Fruit fly (Drosophila melanogaster) whole organism, embryonic: ENCODE results near the gene PolE2.

Experiments
- Aef1 ChIP-seq: fragments of 200-800 bp; sonication (Bioruptor generic); IDR thresholded peaks from 3 replicates; pipeline ENCODE4 v1.3.6; 2022; ENCODE audit warnings: missing biosample characterization, missing genetic modification characterization
- Antp ChIP-seq: fragments of 200-800 bp; sonication (Bioruptor generic); optimal IDR thresholded peaks from 3 replicates; lab custom pipeline; 2016; ENCODE audit warnings: missing biosample characterization, missing genetic modification characterization
- Asciz ChIP-seq: fragments of 200-800 bp; sonication (Bioruptor generic); optimal IDR thresholded peaks from 2 replicates; lab custom pipeline; 2017; ENCODE audit warnings: missing biosample characterization, mild to moderate bottlenecking, missing genetic modification characterization, missing genetic modification reagents
- BtbVII ChIP-seq: fragments of 200-800 bp; sonication (Bioruptor generic); optimal IDR thresholded peaks from 3 replicates; lab custom pipeline; 2017; ENCODE audit warnings: missing biosample characterization, mild to moderate bottlenecking, missing genetic modification characterization
- CG10462 ChIP-seq: fragments of 200-800 bp; sonication (Bioruptor generic); optimal IDR thresholded peaks from 2 replicates; lab custom pipeline; 2016; ENCODE audit warnings: missing biosample characterization, missing genetic modification characterization
- CG12744 ChIP-seq: fragments of 200-800 bp; sonication (Bioruptor generic); optimal IDR thresholded peaks from 2 replicates; lab custom pipeline; 2016; ENCODE audit warnings: missing biosample characterization, missing genetic modification characterization
- CG13296 ChIP-seq: fragments of 200-800 bp; sonication (Bioruptor generic); optimal IDR thresholded peaks from 3 replicates; lab custom pipeline; 2018; ENCODE audit warnings: missing biosample characterization, mild to moderate bottlenecking, missing genetic modification characterization
- CG14860 ChIP-seq: fragments of 200-800 bp; sonication (Bioruptor generic); IDR thresholded peaks from 3 replicates; pipeline ENCODE4 v1.3.6; 2022; ENCODE audit warnings: missing biosample characterization, missing genetic modification characterization; ENCODE audit not compliant: partially characterized antibody
- CG16779 ChIP-seq: fragments of 200-800 bp; sonication (Bioruptor generic); IDR thresholded peaks from 2 replicates; pipeline ENCODE4 v1.3.6; 2022; ENCODE audit warnings: missing biosample characterization, missing genetic modification characterization
- CG18262 ChIP-seq: fragments of 200-800 bp; optimal IDR thresholded peaks from 3 replicates; lab custom pipeline; 2019; ENCODE audit warnings: missing biosample characterization, mild to moderate bottlenecking, missing genetic modification characterization, moderate library complexity
- CG33213 ChIP-seq: fragments of 200-800 bp; sonication (Bioruptor generic); optimal IDR thresholded peaks from 3 replicates; lab custom pipeline; 2016; ENCODE audit warnings: missing biosample characterization, missing genetic modification characterization
- CG33557 ChIP-seq: fragments of 200-800 bp; sonication (Bioruptor generic); optimal IDR thresholded peaks from 2 replicates; lab custom pipeline; 2019; ENCODE audit warnings: missing biosample characterization, mild to moderate bottlenecking, missing genetic modification characterization, moderate library complexity
- CG42726 ChIP-seq: fragments of 200-800 bp; sonication (Bioruptor generic); IDR thresholded peaks from 2 replicates; pipeline ENCODE4 v1.3.6; 2022; ENCODE audit warnings: missing biosample characterization, missing genetic modification characterization; ENCODE audit not compliant: partially characterized antibody
- CG4282 ChIP-seq: fragments of 200-800 bp; sonication (Bioruptor generic); optimal IDR thresholded peaks from 2 replicates; lab custom pipeline; 2016; ENCODE audit warnings: missing biosample characterization, missing genetic modification characterization
- CG6689 ChIP-seq: fragments of 200-800 bp; sonication (Bioruptor generic); IDR thresholded peaks from 2 replicates; pipeline ENCODE4 v1.3.6; 2022; ENCODE audit warnings: missing biosample characterization, missing genetic modification characterization
- CG9609 ChIP-seq: fragments of 200-800 bp; sonication (Bioruptor generic); optimal IDR thresholded peaks from 3 replicates; lab custom pipeline; 2016; ENCODE audit warnings: missing biosample characterization, missing genetic modification characterization
- D19A ChIP-seq: fragments of 200-800 bp; optimal IDR thresholded peaks from 3 replicates; lab custom pipeline; 2019; ENCODE audit warnings: missing biosample characterization, mild to moderate bottlenecking, missing genetic modification characterization, moderate library complexity
- Dp ChIP-seq: fragments of 200-800 bp; sonication (Bioruptor generic); optimal IDR thresholded peaks from 2 replicates; lab custom pipeline; 2018; ENCODE audit warnings: missing biosample characterization, mild to moderate bottlenecking, missing genetic modification characterization, moderate library complexity
- Eip74EF ChIP-seq, 2 experiments: fragments of 200-800 bp in 1 of 2; fragments of >200 bp in 1 of 2; sonication (Bioruptor generic) in 1 of 2; optimal IDR thresholded peaks; 2 replicates each; lab custom pipeline; 2017 to 2019; ENCODE audit warnings: missing biosample characterization in 2 of 2, missing genetic modification characterization in 2 of 2, mild to moderate bottlenecking in 1 of 2, moderate library complexity in 1 of 2
- Fer3 ChIP-seq: fragments of 200-800 bp; sonication (Bioruptor generic); optimal IDR thresholded peaks from 2 replicates; lab custom pipeline; 2018; ENCODE audit warnings: missing biosample characterization, mild to moderate bottlenecking, missing genetic modification characterization, moderate library complexity
- GATAe ChIP-seq: fragments of 200-800 bp; sonication (Bioruptor generic); conservative IDR thresholded peaks from 2 replicates; pipeline ENCODE4 v1.3.6; 2022; ENCODE audit warnings: missing biosample characterization, missing genetic modification characterization
- HmgD ChIP-seq: fragments of 200-800 bp; sonication (Bioruptor generic); optimal IDR thresholded peaks from 3 replicates; lab custom pipeline; 2016; ENCODE audit warnings: missing biosample characterization, missing genetic modification characterization
- HmgZ ChIP-seq: fragments of 200-800 bp; sonication (Bioruptor generic); optimal IDR thresholded peaks from 2 replicates; lab custom pipeline; 2018; ENCODE audit warnings: missing biosample characterization, mild to moderate bottlenecking, missing genetic modification characterization
- NC2β ChIP-seq: fragments of 200-800 bp; sonication (Bioruptor generic); optimal IDR thresholded peaks from 2 replicates; lab custom pipeline; 2016; ENCODE audit warnings: missing biosample characterization, missing genetic modification characterization
- NFAT ChIP-seq: fragments of 200-800 bp; sonication (Bioruptor generic); IDR thresholded peaks from 2 replicates; pipeline ENCODE4 v1.3.6; 2022; ENCODE audit warnings: missing biosample characterization, missing genetic modification characterization
- Nf-YA ChIP-seq: fragments of 200-800 bp; sonication (Bioruptor generic); IDR thresholded peaks from 2 replicates; pipeline ENCODE4 v1.3.6; 2022; ENCODE audit warnings: missing biosample characterization, missing genetic modification characterization
- Opbp ChIP-seq: fragments of 200-800 bp; sonication (Bioruptor generic); IDR thresholded peaks from 3 replicates; pipeline ENCODE4 v1.3.6; 2022; ENCODE audit warnings: missing biosample characterization, missing genetic modification characterization; ENCODE audit not compliant: partially characterized antibody
- Poxn ChIP-seq: fragments of 200-800 bp; sonication (Bioruptor generic); IDR thresholded peaks from 2 replicates; pipeline ENCODE4 v1.3.6; 2022; ENCODE audit warnings: missing biosample characterization, missing genetic modification characterization
- Ravus ChIP-seq: fragments of 200-800 bp; sonication (Bioruptor generic); IDR thresholded peaks from 2 replicates; pipeline ENCODE4 v1.3.6; 2022; ENCODE audit warnings: missing biosample characterization, missing genetic modification characterization
- Sry-β ChIP-seq: fragments of 200-800 bp; sonication (Bioruptor generic); optimal IDR thresholded peaks from 2 replicates; lab custom pipeline; 2018; ENCODE audit warnings: missing biosample characterization, mild to moderate bottlenecking, missing genetic modification characterization, moderate library complexity
- Usf ChIP-seq: fragments of 200-800 bp; sonication (Bioruptor generic); optimal IDR thresholded peaks from 2 replicates; lab custom pipeline; 2017; ENCODE audit warnings: missing genotype, missing biosample characterization, missing genetic modification characterization
- aop ChIP-seq: fragments of 200-800 bp; sonication (Bioruptor generic); IDR thresholded peaks from 2 replicates; pipeline ENCODE4 v1.3.6; 2022; ENCODE audit warnings: missing biosample characterization, missing genetic modification characterization
- bowl ChIP-seq: fragments of 200-800 bp; sonication (Bioruptor generic); IDR thresholded peaks from 2 replicates; pipeline ENCODE4 v1.3.6; 2022; ENCODE audit warnings: missing biosample characterization, missing genetic modification characterization
- br ChIP-seq: fragments of >200 bp; optimal IDR thresholded peaks from 2 replicates; lab custom pipeline; 2017
- chn ChIP-seq: fragments of 200-800 bp; sonication (Bioruptor generic); optimal IDR thresholded peaks from 2 replicates; lab custom pipeline; 2016; ENCODE audit warnings: missing biosample characterization, missing genetic modification characterization
- corto ChIP-seq: fragments of 200-800 bp; sonication (Bioruptor generic); optimal IDR thresholded peaks from 2 replicates; lab custom pipeline; 2016; ENCODE audit warnings: missing biosample characterization, mild to moderate bottlenecking, missing genetic modification characterization, moderate library complexity
- crp ChIP-seq, 2 experiments: fragments of 200-800 bp; sonication (Bioruptor generic); optimal IDR thresholded peaks; 2 replicates in 1 of 2; 3 replicates in 1 of 2; lab custom pipeline; 2017; ENCODE audit warnings: missing biosample characterization in 2 of 2, missing genetic modification characterization in 2 of 2, mild to moderate bottlenecking in 1 of 2, moderate library complexity in 1 of 2
- dimm ChIP-seq: fragments of 200-800 bp; sonication (Bioruptor generic); IDR thresholded peaks from 2 replicates; pipeline ENCODE4 v1.3.6; 2022; ENCODE audit warnings: missing biosample characterization, missing genetic modification characterization
- ems ChIP-seq: fragments of 200-800 bp; sonication (Bioruptor generic); optimal IDR thresholded peaks from 3 replicates; lab custom pipeline; 2016; ENCODE audit warnings: missing biosample characterization, missing genetic modification characterization
- fd96Cb ChIP-seq: fragments of 200-800 bp; sonication (Bioruptor generic); optimal IDR thresholded peaks from 2 replicates; lab custom pipeline; 2018; ENCODE audit warnings: missing biosample characterization, mild to moderate bottlenecking, missing genetic modification characterization, moderate library complexity
- gem ChIP-seq: fragments of 200-800 bp; sonication (Bioruptor generic); optimal IDR thresholded peaks from 2 replicates; lab custom pipeline; 2019; ENCODE audit warnings: missing biosample characterization, mild to moderate bottlenecking, missing genetic modification characterization, moderate library complexity
- h ChIP-seq: fragments of >200 bp; optimal IDR thresholded peaks from 2 replicates; lab custom pipeline; 2017
- lilli ChIP-seq: fragments of 200-800 bp; sonication (Bioruptor generic); optimal IDR thresholded peaks from 3 replicates; lab custom pipeline; 2016; ENCODE audit warnings: missing biosample characterization, missing genetic modification characterization
- p53 ChIP-seq: fragments of 200-800 bp; sonication (Bioruptor generic); optimal IDR thresholded peaks from 2 replicates; lab custom pipeline; 2016; ENCODE audit warnings: missing biosample characterization, missing genetic modification characterization
- so ChIP-seq: fragments of 200-800 bp; sonication (Bioruptor generic); IDR thresholded peaks from 3 replicates; pipeline ENCODE4 v1.3.6; 2022; ENCODE audit warnings: missing biosample characterization, missing genetic modification characterization
- sr ChIP-seq: fragments of 200-800 bp; sonication (Bioruptor generic); IDR thresholded peaks from 3 replicates; pipeline ENCODE4 v1.3.6; 2022; ENCODE audit warnings: missing biosample characterization, missing genetic modification characterization
- ssp ChIP-seq: fragments of 200-800 bp; sonication (Bioruptor generic); IDR thresholded peaks from 2 replicates; pipeline ENCODE4 v1.3.6; 2022; ENCODE audit warnings: missing biosample characterization, missing genetic modification characterization
- trem ChIP-seq: fragments of 200-800 bp; optimal IDR thresholded peaks from 3 replicates; lab custom pipeline; 2019; ENCODE audit warnings: missing biosample characterization, mild to moderate bottlenecking, missing genetic modification characterization, moderate library complexity
- tx ChIP-seq: fragments of 200-800 bp; sonication (Bioruptor generic); optimal IDR thresholded peaks from 2 replicates; lab custom pipeline; 2016; ENCODE audit warnings: missing biosample characterization, missing genetic modification characterization
- yki ChIP-seq: fragments of >200 bp; optimal IDR thresholded peaks from 3 replicates; lab custom pipeline; 2018
- zen ChIP-seq: fragments of 200-800 bp; sonication (Bioruptor generic); optimal IDR thresholded peaks from 3 replicates; lab custom pipeline; 2018; ENCODE audit warnings: missing biosample characterization, mild to moderate bottlenecking, missing genetic modification characterization, moderate library complexity

PolE2 gene

DNA sequence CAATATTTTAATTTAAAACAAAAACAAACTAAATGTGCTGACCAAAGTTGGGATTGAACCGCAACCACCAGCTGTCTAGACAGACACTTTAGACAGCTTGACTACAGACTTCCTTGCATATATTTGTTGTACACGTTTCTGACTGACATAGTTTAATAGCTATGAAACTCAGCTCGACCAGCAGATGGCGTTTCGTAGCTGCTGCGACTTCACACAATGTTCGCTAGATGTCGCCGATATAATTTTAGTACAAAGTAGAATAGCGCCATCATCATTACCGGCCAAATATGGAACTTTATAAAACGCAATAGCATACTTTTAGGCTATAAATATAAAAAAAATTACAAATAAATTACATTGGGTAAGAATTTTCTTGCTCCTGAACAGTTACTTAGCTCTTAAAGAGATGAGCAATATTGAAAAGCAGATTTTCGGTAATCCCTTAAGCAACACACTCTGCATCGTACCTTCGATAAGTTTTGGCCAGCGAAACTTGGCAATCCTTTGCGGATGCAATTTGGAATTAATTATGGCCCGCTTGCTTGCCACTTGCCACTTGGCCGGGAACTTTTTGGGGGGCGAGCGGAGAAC lies 27.5 kb downstream of the PolE2 start (continued):
- TF ChIP-seq Usf (GFP tag; lab: Kevin White, UChicago) (no peak), HmgD (GFP tag; lab: Kevin White, UChicago) (peak; percentile 62), trem (tag; lab: Kevin White, UChicago) (peak; percentile 66), CG18262 (peak; percentile 51), CG42726 (GFP tag; lab: Robert Waterston, UW) (peak; percentile 77), aop (GFP tag; lab: Robert Waterston, UW) (no peak), Poxn (GFP tag; lab: Robert Waterston, UW) (no peak), NFAT (peak; percentile 91), gem (tag; lab: Kevin White, UChicago) (peak; percentile 60), sr (peak; percentile 55; the same call in 1 of the 3 replicates), p53 (GFP tag; lab: Kevin White, UChicago) (peak; percentile 65), Opbp (GFP tag; lab: Robert Waterston, UW) (peak; percentile 72; the same call in 2 of the 3 replicates), CG33213 (GFP tag; lab: Kevin White, UChicago) (peak; percentile 92), NC2β (GFP tag; lab: Kevin White, UChicago) (peak; percentile 60), fd96Cb (tag; lab: Kevin White, UChicago) (peak; percentile 57), ssp (GFP tag; lab: Robert Waterston, UW) (peak; percentile 65), HmgZ (tag; lab: Kevin White, UChicago) (peak; percentile 72), tx (peak; percentile 18), Dp (GFP tag; lab: Kevin White, UChicago) (no peak), CG33557 (GFP tag; lab: Kevin White, UChicago) (peak; percentile 35), zen (tag; lab: Kevin White, UChicago) (peak; percentile 86), CG14860 (GFP tag; lab: Robert Waterston, UW) (no peak), CG4282 (GFP tag; lab: Kevin White, UChicago) (no peak), bowl (GFP tag; lab: Robert Waterston, UW) (no peak), Nf-YA (GFP tag; lab: Robert Waterston, UW) (0 out of 2 replicates have a peak, but pooled peaks have one; percentile 20), BtbVII (GFP tag; lab: Kevin White, UChicago) (peak; percentile 35), so (peak; percentile 51; the same call in 1 of the 3 replicates), crp (GFP tag; optimal IDR thresholded peaks at IDR 0.05; lab: Kevin White, UChicago) (no peak), yki (no peak), chn (GFP tag; lab: Kevin White, UChicago) (peak; percentile 44), Antp (GFP tag; lab: Kevin White, UChicago) (peak; percentile 76), h (lab: Kevin White, UChicago) (no peak), CG16779 (GFP tag; lab: Robert Waterston, UW) (0 out of 2 replicates have a peak, but pooled peaks have one; percentile 52), lilli (GFP tag; lab: Kevin White, UChicago) (peak; percentile 53), CG9609 (GFP tag; lab: Kevin White, UChicago) (peak; percentile 26), D19A (tag; lab: Kevin White, UChicago) (peak; percentile 29), br (no peak), CG6689 (GFP tag; lab: Robert Waterston, UW) (peak; percentile 54), CG10462 (no peak), Asciz (GFP tag; lab: Kevin White, UChicago) (no peak), Fer3 (tag; lab: Kevin White, UChicago) (peak; percentile 80), dimm (GFP tag; lab: Robert Waterston, UW) (no peak), Ravus (GFP tag; lab: Robert Waterston, UW) (no peak), corto (no peak), Sry-β (peak; percentile 9), Eip74EF (GFP tag; optimal IDR thresholded peaks at IDR 0.05; lab: Kevin White, UChicago) (peak in 1 of 2 experiments; percentile 34), CG12744 (GFP tag; lab: Kevin White, UChicago) (peak; percentile 36), Aef1 (GFP tag; lab: Robert Waterston, UW) (peak; percentile 98), GATAe (GFP tag; lab: Robert Waterston, UW) (no peak), ems (GFP tag; lab: Kevin White, UChicago) (peak; percentile 59), CG13296 (GFP tag; lab: Kevin White, UChicago) (no peak)
